Worm (Caenorhabditis elegans): ENCODE data around the gene F07F6.7.

Gene F07F6.7

ce11 chrII:5373275-5374047 lies 50.2 kb downstream of the F07F6.7 start, which contains the start of the genes agt-2 and F09E5.3 (continued):
- TF ChIP-seq nhr-6 (tag; optimal IDR thresholded peaks at IDR 0.05) (peak; percentile 58), dpl-1 (GFP tag; optimal IDR thresholded peaks at IDR 0.05) (peak; percentile 87), ceh-44 (GFP tag; IDR thresholded peaks at IDR 0.05) (no peak), ztf-7 (tag; optimal IDR thresholded peaks at IDR 0.05) (peak; percentile 47), hlh-11 (tag; optimal IDR thresholded peaks at IDR 0.05) (peak; percentile 83), F49E8.2 (tag; optimal IDR thresholded peaks at IDR 0.05; ENCODE audit: borderline replicate concordance) (no peak), daf-16 (GFP tag; optimal IDR thresholded peaks at IDR 0.05) (peak in 1 of 2 experiments; percentile 19), daf-16 (tag; optimal IDR thresholded peaks at IDR 0.05) (peak; percentile 19)

All from whole organism, L4 larva.